Worm (Caenorhabditis elegans): ENCODE measurements around the gene F57G4.10.
A peak's percentile ranks its signal among the peaks of the same experiment; 100 is the strongest.

F57G4.10 gene

ce11 chrV:17628566-17628965, at the start of gene F57G4.10:
F57G4.10 (plus strand) TSS chrV:17628866.
- TF ChIP-seq tbx-9 (tag; optimal IDR thresholded peaks at IDR 0.05; ENCODE audit: borderline replicate concordance) (no peak), let-526 (GFP tag; IDR thresholded peaks at IDR 0.05) (no peak), nhr-27 (tag; optimal IDR thresholded peaks at IDR 0.05) (no peak), athp-1 (tag; optimal IDR thresholded peaks at IDR 0.05) (no peak), F39B2.1 (GFP tag; IDR thresholded peaks at IDR 0.05) (no peak), ztf-25 (GFP tag; IDR thresholded peaks at IDR 0.05) (no peak), somi-1 (GFP tag; optimal IDR thresholded peaks at IDR 0.05) (no peak), sea-2 (GFP tag; IDR thresholded peaks at IDR 0.05) (no peak), nfya-1 (tag; optimal IDR thresholded peaks at IDR 0.05; ENCODE audit: borderline replicate concordance, insufficient read depth) (no peak), F23B12.7 (tag; optimal IDR thresholded peaks at IDR 0.05; ENCODE audit: insufficient read depth) (no peak), snpc-1.3 (tag; optimal IDR thresholded peaks at IDR 0.05; ENCODE audit: insufficient read depth) (no peak)

ce11 chrV:17580017-17580416, 48.6 kb upstream of the F57G4.10 start:
- TF ChIP-seq tlf-1 (GFP tag; optimal IDR thresholded peaks at IDR 0.05) (no peak), sptf-2 (GFP tag; optimal IDR thresholded peaks at IDR 0.05) (no peak), T07F8.4 (tag; optimal IDR thresholded peaks at IDR 0.05) (no peak), ceh-27 (GFP tag; optimal IDR thresholded peaks at IDR 0.05) (no peak), bed-1 (GFP tag; IDR thresholded peaks at IDR 0.05) (no peak), ztf-18 (tag; optimal IDR thresholded peaks at IDR 0.05) (no peak), Y53F4B.3 (GFP tag; IDR thresholded peaks at IDR 0.05) (no peak), let-607 (tag; optimal IDR thresholded peaks at IDR 0.05) (no peak), snpc-4 (GFP tag; optimal IDR thresholded peaks at IDR 0.05) (no peak), snpc-4 (tag; optimal IDR thresholded peaks at IDR 0.05) (no peak), chd-7 (tag; optimal IDR thresholded peaks at IDR 0.05) (no peak), hmg-1.2 (GFP tag; IDR thresholded peaks at IDR 0.05) (no peak), dpl-1 (GFP tag; optimal IDR thresholded peaks at IDR 0.05) (no peak)

ce11 chrV:17584352-17584843, 44.3 kb upstream of the F57G4.10 start, which contains the start of gene fbxa-133:
fbxa-133 (plus strand) TSS chrV:17584793.
- 0 out of 2 replicates have a peak, but pooled peaks have one; percentile 64 for TF ChIP-seq F37B4.10 (GFP tag; IDR thresholded peaks at IDR 0.05)

DNA sequence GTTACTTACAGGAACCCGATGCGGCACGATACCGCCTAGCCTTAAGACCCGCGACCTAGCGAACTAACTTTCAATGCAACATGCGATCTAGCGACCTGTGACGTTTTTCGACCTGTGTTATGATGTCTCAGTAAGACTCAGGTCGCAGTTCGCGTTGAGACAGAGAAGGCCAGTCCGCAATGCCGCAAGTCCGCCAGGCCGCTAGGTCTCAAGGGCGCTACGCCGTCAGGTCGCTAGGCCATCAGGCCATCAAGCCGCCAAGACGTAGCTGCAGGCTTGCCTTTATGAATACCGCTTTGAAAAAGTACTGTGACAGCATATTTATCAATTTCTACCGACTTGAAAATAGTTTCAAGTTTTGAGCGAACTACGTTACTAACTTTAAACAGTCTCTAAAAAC, 33.0 kb upstream of the F57G4.10 start:
- TF ChIP-seq nfya-2 (GFP tag; IDR thresholded peaks at IDR 0.05) (no peak), zfh-2 (GFP tag; conservative IDR thresholded peaks at IDR 0.05) (peak; percentile 70), attf-5 (GFP tag; optimal IDR thresholded peaks at IDR 0.05) (no peak), snpc-3.4 (tag; optimal IDR thresholded peaks at IDR 0.05) (no peak), lin-40 (tag; optimal IDR thresholded peaks at IDR 0.05) (no peak), madf-10 (tag; optimal IDR thresholded peaks at IDR 0.05) (no peak)

ce11 chrV:17598810-17599209, 29.9 kb upstream of the F57G4.10 start, which contains the start of gene Y6G8.2:
Y6G8.2 (minus strand) TSS chrV:17598956.
- TF ChIP-seq tlf-1 (GFP tag; optimal IDR thresholded peaks at IDR 0.05) (no peak), nhr-80 (tag; optimal IDR thresholded peaks at IDR 0.05) (peak; percentile 41), snpc-4 (GFP tag; optimal IDR thresholded peaks at IDR 0.05) (no peak), snpc-4 (tag; optimal IDR thresholded peaks at IDR 0.05) (peak in 3 of 4 experiments; percentile 30 to 73 (median 47))
